Worm (Caenorhabditis elegans) whole organism, L4/young adult: ENCODE data around the gene R74.8.

ENCODE experiments used
- W03F9.2 ChIP-seq: fragments of 150-350 bp; optimal IDR thresholded peaks from 2 replicates; lab custom pipeline; 2014; ENCODE audit warnings: missing biosample characterization, missing genetic modification characterization
- dao-5 ChIP-seq: sonication (generic microtip); optimal IDR thresholded peaks from 2 replicates; lab custom pipeline; 2016; ENCODE audit warnings: missing genotype, missing genetic modification characterization, moderate library complexity, missing compliant biosample characterization
- him-1 ChIP-seq: sonication (generic microtip); optimal IDR thresholded peaks from 2 replicates; lab custom pipeline; 2016; ENCODE audit warnings: missing genotype, missing genetic modification reagents, missing genetic modification characterization, missing compliant biosample characterization

R74.8 gene

DNA sequence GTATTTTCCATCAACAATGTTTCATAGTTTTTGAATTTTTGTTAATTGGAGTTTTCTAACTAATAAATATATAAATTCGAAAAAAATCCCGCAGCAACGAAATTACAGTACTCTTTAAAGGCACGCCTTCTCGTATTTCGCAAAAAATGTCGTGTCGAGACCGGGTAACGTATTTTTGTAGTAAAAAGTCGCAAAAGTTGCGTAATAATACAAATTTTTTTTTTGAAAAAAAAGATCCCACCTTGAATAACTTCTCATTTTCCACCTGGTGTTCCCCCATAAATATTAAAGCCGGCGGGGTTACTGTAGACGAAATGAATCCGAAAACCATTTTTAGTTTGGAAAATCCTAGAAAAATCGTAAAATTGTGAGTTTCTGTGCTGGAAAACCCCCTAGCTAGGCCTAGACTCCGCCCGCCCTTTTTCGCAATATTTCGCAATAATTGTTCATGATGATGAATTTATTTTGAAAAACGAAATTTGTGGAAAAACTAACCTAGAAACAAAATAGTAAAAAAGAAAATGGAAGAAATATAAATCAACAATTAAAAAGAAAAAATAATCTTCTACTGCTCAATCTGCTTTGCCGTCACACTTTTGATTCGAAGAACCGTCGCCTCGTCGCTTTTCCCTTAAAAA, 36.3 kb downstream of the R74.8 start, which contains the start of gene F43C1.7:
TSS of gene F43C1.7 (minus strand) at position 351 of the 638 bp plus-strand sequence.
- no peak for TF ChIP-seq him-1 (tag; lab: Kevin White, UChicago)
- TF ChIP-seq dao-5 (tag; lab: Kevin White, UChicago), result no peak
- TF ChIP-seq W03F9.2 (tag; lab: Kevin White, UChicago), result no peak

DNA sequence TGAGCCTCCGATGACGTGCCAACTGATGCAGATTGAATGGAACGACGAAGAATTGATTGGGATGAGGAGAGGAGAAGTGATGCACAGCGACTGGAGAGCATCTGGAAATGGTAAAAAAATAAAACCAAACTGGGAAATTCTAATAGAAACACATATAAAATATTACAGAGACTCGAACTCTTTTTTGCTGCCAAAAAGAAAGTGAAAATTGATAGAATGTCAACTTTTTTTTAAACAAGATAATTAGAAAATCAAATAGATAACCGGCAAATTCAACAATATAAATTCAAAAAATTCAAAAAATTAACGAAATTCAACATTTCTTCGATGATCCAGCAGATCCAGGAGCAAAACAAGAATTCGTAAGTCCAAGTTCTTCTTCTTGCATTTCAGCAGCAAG, 37.4 kb downstream of the R74.8 start, which contains the start of gene mrpl-21:
TSS of gene mrpl-21 (minus strand) at position 101 of the 400 bp plus-strand sequence.
- TF ChIP-seq W03F9.2 (tag; lab: Kevin White, UChicago), result no peak
- no peak for TF ChIP-seq dao-5 (tag; lab: Kevin White, UChicago)
- TF ChIP-seq him-1 (tag; lab: Kevin White, UChicago), result no peak

DNA sequence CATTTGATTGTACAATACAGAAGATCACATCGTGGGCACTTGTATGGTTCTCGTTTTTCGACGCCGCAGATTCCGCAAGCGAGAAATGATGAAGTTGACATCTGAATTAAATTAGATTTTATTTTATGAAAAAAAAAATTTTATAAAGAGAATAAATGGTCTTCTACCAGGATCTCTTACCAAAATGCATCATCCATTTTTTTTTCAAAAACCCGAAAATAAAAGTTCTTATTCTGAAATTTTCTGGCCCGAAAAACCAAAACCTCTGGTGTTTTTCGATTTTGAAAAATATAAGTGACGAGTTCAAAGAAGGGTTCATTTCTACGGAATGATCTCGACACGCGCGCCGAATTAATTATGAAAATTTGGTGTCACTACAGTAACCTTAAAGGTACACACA, 38.2 kb downstream of the R74.8 start, which contains the start of gene zhit-2:
TSS of gene zhit-2 (minus strand) at position 101 of the 400 bp plus-strand sequence.
- no peak for TF ChIP-seq him-1 (tag; lab: Kevin White, UChicago)
- TF ChIP-seq dao-5 (tag; lab: Kevin White, UChicago), result no peak
- TF ChIP-seq W03F9.2 (tag; lab: Kevin White, UChicago), result no peak

DNA sequence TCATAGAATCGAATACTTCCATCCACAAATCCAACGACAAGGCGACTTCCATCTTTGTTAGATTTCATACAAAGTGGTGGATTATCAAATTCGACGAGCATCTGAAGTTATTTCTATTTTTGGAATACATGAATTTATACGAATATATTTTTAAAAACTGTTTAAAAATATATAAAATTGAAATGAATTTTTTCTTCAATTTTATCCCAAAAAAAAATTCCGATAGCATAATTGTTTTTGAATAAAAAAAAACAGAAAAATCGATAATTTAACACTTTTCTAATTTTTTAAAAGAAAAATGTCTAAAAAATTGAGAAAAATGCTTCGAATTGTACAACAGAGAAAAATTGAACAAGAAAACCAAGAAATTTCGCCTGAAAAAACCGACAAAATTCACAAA, 41.5 kb downstream of the R74.8 start, which contains the start of gene Y44F5A.1:
TSS of gene Y44F5A.1 (minus strand) at position 101 of the 400 bp plus-strand sequence.
- TF ChIP-seq him-1 (tag; lab: Kevin White, UChicago), result no peak
- no peak for TF ChIP-seq dao-5 (tag; lab: Kevin White, UChicago)
- TF ChIP-seq W03F9.2 (tag; lab: Kevin White, UChicago), result no peak
